Worm (Caenorhabditis elegans) whole organism, dauer: ENCODE results near the gene Y32B12B.2.

Experiments used
- unc-62 ChIP-seq: sonication (generic microtip); optimal IDR thresholded peaks from 2 replicates; lab custom pipeline; 2017; ENCODE audit warnings: missing biosample characterization, missing genetic modification reagents, missing genetic modification characterization

Y32B12B.2 gene

DNA sequence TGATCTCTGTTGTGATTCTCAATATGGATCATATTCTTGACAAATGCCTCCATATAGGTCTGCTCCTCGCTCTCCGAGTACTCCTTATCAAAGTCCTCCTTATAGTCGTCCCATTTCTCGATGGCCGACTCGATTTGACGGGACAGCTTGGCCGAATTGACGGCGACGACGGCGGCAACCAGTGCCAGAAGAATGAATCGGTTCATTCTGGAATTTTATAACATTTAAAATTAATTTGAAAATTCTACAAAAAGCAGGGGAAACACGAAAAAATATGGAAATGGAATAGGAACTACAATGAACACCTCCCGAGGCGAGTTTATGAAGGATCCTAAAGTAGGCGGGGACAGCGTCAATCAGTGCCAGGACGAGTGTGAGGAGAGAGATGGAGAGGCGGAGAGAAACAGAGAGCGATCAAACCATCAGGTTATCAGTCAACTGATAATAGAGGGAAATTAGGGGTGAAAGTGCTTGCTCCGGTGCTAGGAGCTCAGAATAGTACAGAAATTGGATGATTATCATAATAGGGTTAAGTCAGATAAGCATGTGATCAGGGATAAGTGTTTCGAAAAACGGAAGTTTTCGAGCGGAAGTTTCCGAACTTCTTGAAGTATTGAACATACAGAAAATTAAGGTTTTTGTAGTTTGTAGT, 57.1 kb downstream of the Y32B12B.2 start, which contains the start of gene cpl-1:
cpl-1 (minus strand) TSS at position 207 of the 652 bp plus-strand sequence.
- TF ChIP-seq unc-62 (GFP tag; lab: Kevin White, UChicago) = no peak

DNA sequence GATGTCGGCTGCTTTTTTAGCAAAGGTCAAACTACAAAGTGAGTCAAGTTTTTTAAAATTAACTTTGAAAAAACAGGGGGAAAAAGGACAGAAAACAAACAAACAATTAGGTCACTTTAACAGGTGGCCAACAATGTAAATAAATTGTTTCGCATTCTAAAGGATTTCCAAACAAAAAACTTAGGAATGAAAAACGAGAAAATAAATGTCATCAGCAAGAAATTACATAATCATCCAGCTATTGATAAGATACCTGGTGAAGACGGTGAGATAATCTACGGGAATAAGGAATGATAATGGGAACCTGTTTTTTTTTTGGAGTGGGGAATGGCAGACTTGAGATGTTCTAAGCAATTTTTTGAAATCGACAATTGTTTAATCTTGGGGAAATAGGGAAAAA, 57.9 kb downstream of the Y32B12B.2 start:
- TF ChIP-seq unc-62 (GFP tag; lab: Kevin White, UChicago) = no peak

DNA sequence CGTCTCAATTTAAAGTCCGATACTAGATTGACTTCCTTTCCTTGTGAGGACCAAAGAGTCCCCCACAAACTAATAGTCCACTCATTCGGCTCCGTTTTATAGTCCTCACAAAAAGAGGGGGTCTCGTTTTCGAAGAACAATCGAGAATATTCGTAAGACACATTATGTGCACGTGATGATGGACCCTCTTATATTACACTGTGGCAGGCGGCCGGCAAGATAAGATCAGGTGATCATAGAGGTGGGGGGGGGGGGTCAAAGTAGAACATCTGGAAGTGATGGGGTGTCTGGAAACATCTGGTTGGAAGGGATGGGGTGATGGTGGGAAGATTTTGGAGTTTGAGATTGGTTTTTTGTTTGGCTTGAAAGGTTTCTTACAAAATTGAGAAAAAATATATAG, 60.2 kb downstream of the Y32B12B.2 start:
- TF ChIP-seq unc-62 (GFP tag; lab: Kevin White, UChicago) = no peak
